Worm (Caenorhabditis elegans) whole organism, early embryonic: Measurements from ENCODE around the gene D2096.7.

Experiments
- B0310.2 ChIP-seq: sonication (generic microtip); optimal IDR thresholded peaks from 2 replicates; lab custom pipeline; 2016; ENCODE audit warnings: mild to moderate bottlenecking, missing genetic modification characterization, missing compliant biosample characterization
- F13C5.2 ChIP-seq: sonication (generic microtip); optimal IDR thresholded peaks from 2 replicates; lab custom pipeline; 2017; ENCODE audit warnings: mild to moderate bottlenecking, missing genetic modification characterization, inconsistent platforms, missing compliant biosample characterization
- aly-1 ChIP-seq: sonication (generic microtip); optimal IDR thresholded peaks from 2 replicates; lab custom pipeline; 2016; ENCODE audit warnings: missing genetic modification characterization, missing compliant biosample characterization
- ama-1 ChIP-seq: fragments of 150-350 bp; optimal IDR thresholded peaks from 2 replicates; lab custom pipeline; 2014
- ceh-13 ChIP-seq: fragments of 200-800 bp; sonication (Bioruptor generic); optimal IDR thresholded peaks from 2 replicates; lab custom pipeline; 2018; ENCODE audit warnings: mild to moderate bottlenecking, missing genetic modification characterization, missing compliant biosample characterization
- ceh-36 ChIP-seq: sonication (generic microtip); optimal IDR thresholded peaks from 2 replicates; lab custom pipeline; 2016; ENCODE audit warnings: missing genetic modification characterization, inconsistent platforms, missing compliant biosample characterization
- ets-7 ChIP-seq: sonication (generic microtip); optimal IDR thresholded peaks from 2 replicates; lab custom pipeline; 2016; ENCODE audit warnings: missing genotype, missing genetic modification characterization, missing compliant biosample characterization
- flt-1 ChIP-seq: fragments of 200-800 bp; sonication (Bioruptor generic); IDR thresholded peaks from 2 replicates; pipeline ENCODE4 v1.3.6; 2022; ENCODE audit warnings: missing genetic modification characterization, missing compliant biosample characterization
- hmbx-1 ChIP-seq: sonication (generic microtip); optimal IDR thresholded peaks from 2 replicates; lab custom pipeline; 2016; ENCODE audit warnings: mild to moderate bottlenecking, missing genetic modification characterization, missing compliant biosample characterization
- hmg-4 ChIP-seq: fragments of 200-800 bp; sonication (Bioruptor generic); optimal IDR thresholded peaks from 2 replicates; lab custom pipeline; 2018; ENCODE audit warnings: mild to moderate bottlenecking, missing genetic modification characterization, missing compliant biosample characterization
- hnd-1 ChIP-seq: sonication (generic microtip); optimal IDR thresholded peaks from 2 replicates; lab custom pipeline; 2016; ENCODE audit warnings: missing genetic modification characterization, missing compliant biosample characterization
- pes-1 ChIP-seq: fragments of 200-800 bp; sonication (Bioruptor generic); IDR thresholded peaks from 2 replicates; pipeline ENCODE4 v1.3.6; 2022; ENCODE audit warnings: missing genetic modification reagents, missing genetic modification characterization, missing compliant biosample characterization
- scrt-1 ChIP-seq: fragments of 200-800 bp; sonication (Bioruptor generic); IDR thresholded peaks from 2 replicates; pipeline ENCODE4 v1.3.6; 2022; ENCODE audit warnings: missing genetic modification characterization, missing compliant biosample characterization
- sea-1 ChIP-seq: fragments of 200-800 bp; sonication (Bioruptor generic); conservative IDR thresholded peaks from 2 replicates; pipeline ENCODE4 v1.3.6; 2022; ENCODE audit warnings: missing genetic modification characterization, missing compliant biosample characterization
- tbx-11 ChIP-seq: fragments of 200-800 bp; sonication (Bioruptor generic); IDR thresholded peaks from 2 replicates; pipeline ENCODE4 v1.3.6; 2022; ENCODE audit warnings: missing genetic modification characterization, missing compliant biosample characterization
- tbx-37 ChIP-seq: fragments of 200-800 bp; sonication (Bioruptor generic); conservative IDR thresholded peaks from 2 replicates; pipeline ENCODE4 v1.3.6; 2022; ENCODE audit warnings: missing genetic modification reagents, missing genetic modification characterization, missing compliant biosample characterization
- tra-4 ChIP-seq: sonication (generic microtip); optimal IDR thresholded peaks from 2 replicates; lab custom pipeline; 2017; ENCODE audit warnings: missing genetic modification characterization, missing compliant biosample characterization

The D2096.7 gene

DNA sequence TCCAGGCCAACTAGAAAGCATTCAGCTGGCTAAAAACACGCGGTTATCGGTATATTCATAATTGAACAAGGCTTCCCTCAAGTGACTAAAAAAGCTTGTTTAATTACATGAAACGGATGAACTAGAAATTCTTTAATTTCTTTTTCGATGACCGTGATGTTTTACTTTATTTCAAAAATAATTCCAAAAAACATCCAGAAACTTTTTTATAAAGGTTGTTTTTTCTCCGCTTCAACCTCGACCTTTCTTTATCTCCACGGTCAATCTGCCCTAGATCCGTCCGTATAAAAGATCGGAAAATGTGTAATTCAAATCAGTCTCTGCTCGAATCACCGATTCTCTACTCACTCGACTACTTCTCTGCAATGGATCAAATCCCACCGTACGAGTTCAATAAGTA lies 31.9 kb downstream of the D2096.7 start, which contains the start of gene F17E9.5:
TSS of gene F17E9.5 (plus strand) at position 301 of the 400 bp plus-strand sequence.
- TF ChIP-seq B0310.2 (tag; lab: Kevin White, UChicago) (no peak), pes-1 (GFP tag; lab: Robert Waterston, UW) (no peak), sea-1 (GFP tag; lab: Robert Waterston, UW) (no peak), ceh-36 (tag; lab: Kevin White, UChicago) (no peak), aly-1 (no peak), tra-4 (tag; lab: Kevin White, UChicago) (no peak), ceh-13 (GFP tag; lab: Kevin White, UChicago) (no peak), flt-1 (GFP tag; lab: Robert Waterston, UW) (no peak), scrt-1 (no peak), tbx-11 (GFP tag; lab: Robert Waterston, UW) (no peak), hmg-4 (GFP tag; lab: Kevin White, UChicago) (no peak), ets-7 (tag; lab: Kevin White, UChicago) (no peak), tbx-37 (GFP tag; lab: Robert Waterston, UW) (no peak), ama-1 (lab: Kevin White, UChicago) (no peak), hmbx-1 (tag; lab: Kevin White, UChicago) (no peak)

DNA sequence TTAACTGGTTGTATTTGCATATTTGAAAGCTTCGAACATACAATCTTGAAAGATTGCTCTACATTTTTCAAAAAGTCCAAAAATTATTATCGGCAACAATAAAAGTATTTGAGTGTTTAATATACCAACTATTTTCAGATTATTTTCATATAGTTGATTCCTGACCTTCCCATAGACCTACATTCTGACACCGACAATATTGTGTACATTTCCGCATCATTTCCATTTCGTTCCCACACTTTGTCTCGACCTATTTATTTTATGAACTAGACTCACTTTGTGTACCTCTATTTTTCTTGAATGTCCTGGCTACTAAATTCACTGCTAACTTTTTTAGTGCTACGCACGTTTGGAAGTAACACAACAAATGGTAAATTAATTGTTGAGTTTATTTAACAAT lies 35.0 kb downstream of the D2096.7 start, which contains the start of gene lgc-5:
TSS of gene lgc-5 (plus strand) at position 301 of the 400 bp plus-strand sequence.
- TF ChIP-seq flt-1 (GFP tag; lab: Robert Waterston, UW) (no peak), hmbx-1 (tag; lab: Kevin White, UChicago) (no peak), pes-1 (GFP tag; lab: Robert Waterston, UW) (no peak), ama-1 (lab: Kevin White, UChicago) (no peak), hmg-4 (GFP tag; lab: Kevin White, UChicago) (no peak), ceh-36 (tag; lab: Kevin White, UChicago) (no peak)

DNA sequence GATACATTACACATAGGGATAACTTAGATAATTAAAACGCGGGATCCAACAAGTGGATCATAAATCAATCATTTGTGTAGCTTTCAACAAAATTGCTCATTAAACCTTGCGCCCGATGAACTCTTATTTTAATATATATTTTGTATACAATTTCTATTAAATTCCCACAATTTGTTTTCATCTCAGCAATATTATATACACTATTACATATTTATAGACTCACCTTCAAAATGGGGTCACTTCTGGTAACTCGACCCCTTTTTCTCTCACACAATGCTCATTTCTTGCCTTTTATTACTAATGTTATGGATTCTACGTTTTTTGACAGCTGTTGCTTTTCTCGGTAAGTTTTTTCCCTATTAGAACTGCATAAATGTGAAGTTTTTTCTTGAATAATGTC lies 37.8 kb downstream of the D2096.7 start, which contains the start of gene lgc-6:
TSS of gene lgc-6 (plus strand) at position 301 of the 400 bp plus-strand sequence.
- no peak for TF ChIP-seq F13C5.2 (tag; lab: Kevin White, UChicago)
- TF ChIP-seq ceh-36 (tag; lab: Kevin White, UChicago), result no peak
- TF ChIP-seq tbx-11 (GFP tag; lab: Robert Waterston, UW), result no peak
- no peak for TF ChIP-seq hmg-4 (GFP tag; lab: Kevin White, UChicago)
- TF ChIP-seq sea-1 (GFP tag; lab: Robert Waterston, UW), result no peak
- no peak for TF ChIP-seq tbx-37 (GFP tag; lab: Robert Waterston, UW)

DNA sequence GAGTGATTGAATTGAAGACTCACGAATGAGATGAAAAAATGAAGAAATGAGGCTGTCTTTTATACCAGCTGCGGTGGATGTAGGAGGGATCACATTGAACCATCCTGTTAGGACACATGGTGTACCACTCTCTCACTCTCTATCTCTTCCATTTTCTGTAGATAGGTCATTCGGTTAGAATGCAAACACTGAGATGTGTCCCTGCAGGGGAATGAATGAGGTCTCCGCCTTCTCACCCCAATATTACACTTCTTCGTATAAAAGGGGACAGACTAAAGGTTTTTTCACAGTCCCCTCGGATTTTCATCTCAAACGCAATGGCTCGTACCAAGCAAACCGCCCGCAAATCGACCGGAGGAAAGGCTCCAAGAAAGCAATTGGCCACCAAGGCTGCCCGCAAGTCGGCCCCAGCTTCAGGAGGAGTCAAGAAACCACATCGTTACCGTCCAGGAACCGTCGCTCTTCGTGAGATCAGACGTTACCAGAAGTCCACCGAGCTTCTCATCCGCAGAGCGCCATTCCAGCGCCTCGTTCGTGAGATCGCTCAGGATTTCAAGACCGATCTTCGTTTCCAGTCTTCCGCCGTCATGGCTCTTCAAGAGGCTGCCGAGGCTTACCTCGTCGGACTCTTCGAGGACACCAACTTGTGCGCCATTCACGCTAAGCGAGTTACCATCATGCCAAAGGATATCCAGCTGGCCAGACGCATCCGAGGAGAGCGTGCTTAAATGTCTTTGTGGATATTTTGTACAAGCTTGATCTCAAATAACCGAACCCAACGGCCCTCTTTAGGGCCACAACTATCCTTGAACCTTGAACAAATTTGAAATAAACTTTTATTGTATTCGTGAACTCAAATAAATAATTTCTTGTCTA lies 43.2 kb downstream of the D2096.7 start, which contains the start of gene his-32:
TSS of gene his-32 (plus strand) at position 318 of the 876 bp plus-strand sequence.
- peak; percentile 99 for TF ChIP-seq ama-1 (lab: Kevin White, UChicago)
- no peak for TF ChIP-seq ets-7 (tag; lab: Kevin White, UChicago)
- no peak for TF ChIP-seq ceh-13 (GFP tag; lab: Kevin White, UChicago)
- TF ChIP-seq tra-4 (tag; lab: Kevin White, UChicago), result peak; percentile 25
- TF ChIP-seq pes-1 (GFP tag; lab: Robert Waterston, UW), result peak; percentile 76
- TF ChIP-seq hnd-1, result no peak
- TF ChIP-seq B0310.2 (tag; lab: Kevin White, UChicago), result peak; percentile 88
- TF ChIP-seq hmbx-1 (tag; lab: Kevin White, UChicago), result peak; percentile 60
- no peak for TF ChIP-seq tbx-11 (GFP tag; lab: Robert Waterston, UW)
- TF ChIP-seq F13C5.2 (tag; lab: Kevin White, UChicago), result peak; percentile 18
- peak; percentile 67; the same call in 1 of the 2 replicates for TF ChIP-seq sea-1 (GFP tag; lab: Robert Waterston, UW)
- peak; percentile 78; the same call in 1 of the 2 replicates for TF ChIP-seq scrt-1
- TF ChIP-seq flt-1 (GFP tag; lab: Robert Waterston, UW), result peak; percentile 65; the same call in 1 of the 2 replicates
- peak; percentile 69 for TF ChIP-seq ceh-36 (tag; lab: Kevin White, UChicago)
- TF ChIP-seq tbx-37 (GFP tag; lab: Robert Waterston, UW), result no peak
- TF ChIP-seq hmg-4 (GFP tag; lab: Kevin White, UChicago), result peak; percentile 41
- peak; percentile 100 for TF ChIP-seq aly-1

DNA sequence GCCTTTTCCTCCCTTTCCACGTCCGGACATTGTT lies 43.7 kb downstream of the D2096.7 start, which contains the start of gene his-31:
TSS of gene his-31 (minus strand) at position 30 of the 34 bp plus-strand sequence.
- TF ChIP-seq ets-7 (tag; lab: Kevin White, UChicago) (no peak), pes-1 (GFP tag; lab: Robert Waterston, UW) (no peak), tbx-37 (GFP tag; lab: Robert Waterston, UW) (no peak), tbx-11 (GFP tag; lab: Robert Waterston, UW) (no peak), hnd-1 (no peak), F13C5.2 (tag; lab: Kevin White, UChicago) (no peak), tra-4 (tag; lab: Kevin White, UChicago) (no peak), flt-1 (GFP tag; lab: Robert Waterston, UW) (no peak), aly-1 (no peak)

DNA sequence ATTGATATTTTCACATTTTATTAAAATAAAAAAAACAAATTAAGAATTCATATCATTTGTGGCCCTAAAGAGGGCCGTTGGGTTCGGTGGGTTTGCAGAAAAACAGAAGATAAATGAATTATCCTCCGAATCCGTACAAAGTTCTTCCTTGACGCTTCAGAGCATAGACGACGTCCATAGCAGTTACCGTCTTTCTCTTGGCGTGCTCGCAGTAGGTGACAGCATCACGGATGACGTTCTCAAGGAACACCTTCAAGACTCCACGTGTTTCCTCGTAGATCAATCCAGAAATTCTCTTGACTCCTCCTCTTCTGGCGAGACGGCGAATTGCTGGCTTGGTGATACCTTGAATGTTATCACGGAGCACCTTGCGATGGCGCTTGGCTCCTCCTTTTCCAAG lies 43.9 kb downstream of the D2096.7 start:
- no peak for TF ChIP-seq flt-1 (GFP tag; lab: Robert Waterston, UW)
- TF ChIP-seq F13C5.2 (tag; lab: Kevin White, UChicago), result no peak
- no peak for TF ChIP-seq B0310.2 (tag; lab: Kevin White, UChicago)
- peak; percentile 97 for TF ChIP-seq ama-1 (lab: Kevin White, UChicago)
- TF ChIP-seq aly-1, result peak; percentile 47

DNA sequence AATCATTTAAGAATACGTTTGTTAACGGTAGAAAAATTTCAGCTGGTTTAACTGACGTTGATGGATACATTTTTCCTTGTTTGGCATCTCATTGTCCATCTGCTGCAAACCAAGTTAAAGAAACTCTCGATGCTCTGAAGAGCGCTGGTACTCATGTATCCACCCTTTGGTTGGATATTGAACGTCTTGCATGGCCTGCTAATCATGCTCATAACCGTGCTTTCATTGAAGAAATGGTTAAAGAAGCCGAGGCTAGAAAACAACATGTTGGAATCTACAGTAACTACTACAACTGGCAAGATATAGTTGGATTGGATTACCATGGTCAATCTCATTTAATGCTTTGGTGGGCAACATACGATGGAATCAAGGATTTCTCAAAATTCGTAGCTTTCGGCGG lies 44.4 kb downstream of the D2096.7 start:
- TF ChIP-seq flt-1 (GFP tag; lab: Robert Waterston, UW), result 0 out of 2 replicates have a peak, but pooled peaks have one; percentile 2
- no peak for TF ChIP-seq aly-1
